Fruit fly (Drosophila melanogaster) whole organism: ENCODE results near the gene Rac1.

Experiments used
- CG8478 ChIP-seq: fragments of >200 bp; optimal IDR thresholded peaks from 2 replicates; lab custom pipeline; 2018; ENCODE audit warnings: inconsistent platforms
- EcR ChIP-seq, 2 experiments: fragments of >200 bp; optimal IDR thresholded peaks; 2 replicates each; lab custom pipeline; 2017; ENCODE audit warnings: missing biosample characterization in 2 of 2, missing genetic modification characterization in 2 of 2, missing genetic modification reagents in 2 of 2
- pan ChIP-seq: fragments of >200 bp; optimal IDR thresholded peaks from 2 replicates; lab custom pipeline; 2017
- psq ChIP-seq: fragments of >200 bp; optimal IDR thresholded peaks from 2 replicates; lab custom pipeline; 2017
- usp ChIP-seq: fragments of >200 bp; optimal IDR thresholded peaks from 2 replicates; lab custom pipeline; 2017; ENCODE audit warnings: missing biosample characterization, missing genetic modification characterization, mixed read lengths

DNA sequence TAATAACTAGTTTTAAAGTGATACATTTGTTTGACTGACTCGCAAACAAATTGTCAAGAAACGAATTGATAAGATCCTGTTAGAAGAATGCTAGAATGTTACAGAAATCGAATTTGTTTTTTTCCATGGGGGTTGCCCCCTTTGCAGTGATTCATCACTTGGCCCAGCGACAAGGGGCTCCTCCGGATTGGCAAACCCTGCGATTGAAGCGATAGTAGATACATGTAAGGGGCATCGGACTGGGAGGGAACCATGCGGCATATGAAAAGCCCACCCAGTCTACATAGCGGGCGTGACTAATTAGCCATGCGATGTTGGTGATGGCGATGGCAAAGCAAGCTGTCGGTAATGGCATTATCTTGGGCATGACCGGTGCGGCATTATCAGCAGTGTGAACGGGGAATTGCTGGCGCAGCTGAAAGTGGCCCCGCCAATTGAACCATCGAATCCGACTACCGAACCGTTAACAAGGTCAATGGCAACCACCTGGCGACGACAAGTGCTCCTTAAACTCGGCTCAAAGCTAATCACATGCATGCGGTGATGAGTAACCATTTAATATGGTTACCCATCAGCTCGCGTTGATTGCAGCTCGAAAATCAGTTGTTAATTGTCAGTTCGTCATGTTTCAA lies 44.6 kb upstream of the Rac1 start:
- TF ChIP-seq CG8478 (lab: Kevin White, UChicago) (no peak), EcR (GFP tag; optimal IDR thresholded peaks at IDR 0.05; lab: Kevin White, UChicago) (no peak), psq (lab: Kevin White, UChicago) (no peak), usp (no peak), pan (lab: Kevin White, UChicago) (no peak)
